Worm (Caenorhabditis elegans) whole organism, mixed stage, embryonic: ENCODE data around the gene nac-2.

Experiments used
- M03D4.4 ChIP-seq: sonication (generic microtip); optimal IDR thresholded peaks from 2 replicates; lab custom pipeline; 2017; ENCODE audit warnings: mild to moderate bottlenecking, missing genetic modification characterization, missing compliant biosample characterization
- bed-3 ChIP-seq: fragments of 200-800 bp; sonication (Bioruptor generic); optimal IDR thresholded peaks from 3 replicates; lab custom pipeline; 2018; ENCODE audit warnings: mild to moderate bottlenecking, missing genetic modification characterization, moderate library complexity, missing compliant biosample characterization
- blmp-1 ChIP-seq: fragments of 150-350 bp; optimal IDR thresholded peaks from 2 replicates; lab custom pipeline; 2014; ENCODE audit warnings: missing biosample characterization, missing genetic modification characterization
- ceh-39 ChIP-seq: fragments of 150-350 bp; optimal IDR thresholded peaks from 2 replicates; lab custom pipeline; 2014; ENCODE audit warnings: missing biosample characterization, missing genetic modification characterization
- ceh-43 ChIP-seq: fragments of 200-800 bp; sonication (Bioruptor generic); optimal IDR thresholded peaks from 2 replicates; lab custom pipeline; 2018; ENCODE audit warnings: mild to moderate bottlenecking, missing genetic modification characterization, moderate library complexity, missing compliant biosample characterization
- ceh-83 ChIP-seq: fragments of 200-800 bp; sonication (Bioruptor generic); optimal IDR thresholded peaks from 2 replicates; lab custom pipeline; 2018; ENCODE audit warnings: mild to moderate bottlenecking, missing genetic modification characterization, missing compliant biosample characterization
- cnd-1 ChIP-seq: fragments of 200-800 bp; sonication (Bioruptor generic); optimal IDR thresholded peaks from 2 replicates; lab custom pipeline; 2018; ENCODE audit warnings: mild to moderate bottlenecking, missing genetic modification characterization, missing compliant biosample characterization
- drap-1 ChIP-seq: fragments of 200-800 bp; sonication (Bioruptor generic); optimal IDR thresholded peaks from 3 replicates; lab custom pipeline; 2018; ENCODE audit warnings: mild to moderate bottlenecking, missing genetic modification characterization, missing compliant biosample characterization
- elt-1 ChIP-seq: sonication (generic microtip); optimal IDR thresholded peaks from 2 replicates; lab custom pipeline; 2017; ENCODE audit warnings: missing genetic modification characterization, mild to moderate bottlenecking, missing compliant biosample characterization, antibody characterized with exemption, moderate library complexity, borderline replicate concordance; ENCODE audit not compliant: insufficient read depth
- elt-3 ChIP-seq: fragments of 150-350 bp; optimal IDR thresholded peaks from 2 replicates; lab custom pipeline; 2014; ENCODE audit warnings: missing biosample characterization, missing genetic modification characterization
- flh-1 ChIP-seq: fragments of 200-800 bp; sonication (Bioruptor generic); optimal IDR thresholded peaks from 2 replicates; lab custom pipeline; 2018; ENCODE audit warnings: mild to moderate bottlenecking, missing genetic modification characterization, moderate library complexity, missing compliant biosample characterization
- ham-2 ChIP-seq: fragments of 200-800 bp; sonication (Bioruptor generic); optimal IDR thresholded peaks from 2 replicates; lab custom pipeline; 2018; ENCODE audit warnings: mild to moderate bottlenecking, missing genetic modification characterization, missing compliant biosample characterization
- hlh-1 ChIP-seq: fragments of 150-350 bp; optimal IDR thresholded peaks from 2 replicates; lab custom pipeline; 2014; ENCODE audit warnings: missing biosample characterization, missing genetic modification reagents, missing genetic modification characterization
- lin-13 ChIP-seq: fragments of 150-350 bp; optimal IDR thresholded peaks from 2 replicates; lab custom pipeline; 2014; ENCODE audit warnings: missing biosample characterization, missing genetic modification characterization
- mab-5 ChIP-seq: fragments of 150-350 bp; optimal IDR thresholded peaks from 2 replicates; lab custom pipeline; 2014; ENCODE audit warnings: missing biosample characterization, missing genetic modification characterization
- mep-1 ChIP-seq: fragments of 150-350 bp; optimal IDR thresholded peaks from 2 replicates; lab custom pipeline; 2017; ENCODE audit warnings: missing biosample characterization, missing genetic modification reagents, missing genetic modification characterization, inconsistent platforms
- nhr-12 ChIP-seq: fragments of 150-350 bp; optimal IDR thresholded peaks from 2 replicates; lab custom pipeline; 2014; ENCODE audit warnings: missing biosample characterization, missing genetic modification characterization
- nhr-2 ChIP-seq: fragments of 150-350 bp; optimal IDR thresholded peaks from 2 replicates; lab custom pipeline; 2014; ENCODE audit warnings: missing biosample characterization, missing genetic modification characterization
- nhr-237 ChIP-seq: fragments of 150-350 bp; optimal IDR thresholded peaks from 2 replicates; lab custom pipeline; 2014; ENCODE audit warnings: missing biosample characterization, missing genetic modification characterization
- nhr-28 ChIP-seq: fragments of 150-350 bp; optimal IDR thresholded peaks from 2 replicates; lab custom pipeline; 2014; ENCODE audit warnings: missing biosample characterization, missing genetic modification characterization
- nhr-76 ChIP-seq: sonication (generic microtip); optimal IDR thresholded peaks from 2 replicates; lab custom pipeline; 2017; ENCODE audit warnings: missing biosample characterization, missing genetic modification characterization
- pha-4 ChIP-seq: fragments of 150-350 bp; optimal IDR thresholded peaks from 2 replicates; lab custom pipeline; 2018; ENCODE audit warnings: missing biosample characterization, missing genetic modification reagents, missing genetic modification characterization
- sem-2 ChIP-seq: fragments of 200-800 bp; sonication (Bioruptor generic); optimal IDR thresholded peaks from 2 replicates; lab custom pipeline; 2018; ENCODE audit warnings: mild to moderate bottlenecking, missing genetic modification characterization, missing compliant biosample characterization
- snpc-4 ChIP-seq: fragments of 150-350 bp; optimal IDR thresholded peaks from 2 replicates; lab custom pipeline; 2014; ENCODE audit warnings: missing biosample characterization, missing genetic modification characterization
- sptf-1 ChIP-seq: sonication (generic microtip); optimal IDR thresholded peaks from 2 replicates; lab custom pipeline; 2017; ENCODE audit warnings: mild to moderate bottlenecking, missing genetic modification characterization, moderate library complexity, missing compliant biosample characterization
- tbx-8 ChIP-seq: fragments of 200-800 bp; sonication (Bioruptor generic); optimal IDR thresholded peaks from 2 replicates; lab custom pipeline; 2018; ENCODE audit warnings: mild to moderate bottlenecking, missing genetic modification characterization, moderate library complexity, missing compliant biosample characterization
- unc-120 ChIP-seq: sonication (generic microtip); optimal IDR thresholded peaks from 2 replicates; lab custom pipeline; 2017; ENCODE audit warnings: missing genetic modification characterization, missing compliant biosample characterization; ENCODE audit not compliant: poor library complexity, severe bottlenecking
- unc-62 ChIP-seq: fragments of 150-350 bp; optimal IDR thresholded peaks from 2 replicates; lab custom pipeline; 2014; ENCODE audit warnings: missing biosample characterization, missing genetic modification reagents, missing genetic modification characterization
- zip-8 ChIP-seq: fragments of 150-350 bp; optimal IDR thresholded peaks from 2 replicates; lab custom pipeline; 2014; ENCODE audit warnings: missing biosample characterization, missing genetic modification characterization
- ztf-11 ChIP-seq: fragments of 150-350 bp; optimal IDR thresholded peaks from 2 replicates; lab custom pipeline; 2014; ENCODE audit warnings: missing biosample characterization, missing genetic modification characterization

Gene nac-2

ce11 chrIII:9034133-9034532, 9.0 kb downstream of the nac-2 start:
- TF ChIP-seq M03D4.4 (tag; lab: Kevin White, UChicago) (no peak), zip-8 (tag; lab: Kevin White, UChicago) (peak; percentile 24), elt-3 (no peak)

ce11 chrIII:9030818-9031217, 12.3 kb downstream of the nac-2 start:
- TF ChIP-seq elt-3 (no peak), zip-8 (tag; lab: Kevin White, UChicago) (no peak), unc-120 (no peak), hlh-1 (tag; lab: Kevin White, UChicago) (no peak), nhr-28 (tag; lab: Kevin White, UChicago) (no peak), unc-62 (GFP tag; lab: Kevin White, UChicago) (no peak), mep-1 (tag; lab: Kevin White, UChicago) (no peak)

- TF ChIP-seq cnd-1 (tag; lab: Kevin White, UChicago) = no peak
- no peak for TF ChIP-seq hlh-1 (tag; lab: Kevin White, UChicago)
- no peak for TF ChIP-seq snpc-4 (tag; lab: Kevin White, UChicago)
- TF ChIP-seq nhr-76 (tag; lab: Kevin White, UChicago) = no peak
- no peak for TF ChIP-seq flh-1 (GFP tag; lab: Kevin White, UChicago)
- TF ChIP-seq ham-2 (GFP tag; lab: Kevin White, UChicago) = no peak
Measured at ce11 chrIII:9026951-9027350, 16.1 kb downstream of the nac-2 start, which contains the start of gene F59B2.13. F59B2.13 (minus strand) TSS chrIII:9027051.

- no peak for TF ChIP-seq sptf-1
- no peak for TF ChIP-seq tbx-8 (GFP tag; lab: Kevin White, UChicago)
- TF ChIP-seq pha-4 (tag; lab: Kevin White, UChicago) = no peak
- no peak for TF ChIP-seq unc-62 (GFP tag; lab: Kevin White, UChicago)
- no peak for TF ChIP-seq elt-1 (tag; lab: Kevin White, UChicago)
- no peak for TF ChIP-seq unc-120
- TF ChIP-seq zip-8 (tag; lab: Kevin White, UChicago) = no peak
- TF ChIP-seq nhr-76 (tag; lab: Kevin White, UChicago) = no peak
- no peak for TF ChIP-seq ztf-11 (tag; lab: Kevin White, UChicago)
- no peak for TF ChIP-seq nhr-2 (tag; lab: Kevin White, UChicago)
- TF ChIP-seq blmp-1 (tag; lab: Kevin White, UChicago) = no peak
- TF ChIP-seq ceh-83 (GFP tag; lab: Kevin White, UChicago) = no peak
- TF ChIP-seq mep-1 (tag; lab: Kevin White, UChicago) = no peak
- no peak for TF ChIP-seq nhr-237 (tag; lab: Kevin White, UChicago)
- TF ChIP-seq snpc-4 (tag; lab: Kevin White, UChicago) = no peak
- no peak for TF ChIP-seq ceh-39 (tag; lab: Kevin White, UChicago)
- no peak for TF ChIP-seq drap-1 (GFP tag; lab: Kevin White, UChicago)
Measured at ce11 chrIII:9023601-9024000, 19.5 kb downstream of the nac-2 start.

ce11 chrIII:9022535-9022934, 20.6 kb downstream of the nac-2 start, which contains the start of gene F59B2.14:
F59B2.14 (minus strand) TSS chrIII:9022635.
- no peak for TF ChIP-seq hlh-1 (tag; lab: Kevin White, UChicago)
- no peak for TF ChIP-seq pha-4 (tag; lab: Kevin White, UChicago)

ce11 chrIII:9017181-9017651, 25.9 kb downstream of the nac-2 start, which contains the start of gene F59B2.12:
F59B2.12 (plus strand) TSS chrIII:9017601.
- no peak for TF ChIP-seq bed-3 (GFP tag; lab: Kevin White, UChicago)
- TF ChIP-seq ceh-43 (GFP tag; lab: Kevin White, UChicago) = no peak
- no peak for TF ChIP-seq lin-13 (tag; lab: Kevin White, UChicago)
- TF ChIP-seq sem-2 (GFP tag; lab: Kevin White, UChicago) = no peak
- no peak for TF ChIP-seq elt-3
- no peak for TF ChIP-seq mab-5 (tag; lab: Kevin White, UChicago)
- TF ChIP-seq nhr-12 (tag; lab: Kevin White, UChicago) = no peak
- no peak for TF ChIP-seq nhr-28 (tag; lab: Kevin White, UChicago)
- no peak for TF ChIP-seq pha-4 (tag; lab: Kevin White, UChicago)
- TF ChIP-seq unc-62 (GFP tag; lab: Kevin White, UChicago) = no peak
- TF ChIP-seq hlh-1 (tag; lab: Kevin White, UChicago) = no peak
